1 fruit fly cellular context compared by ENCODE assay signal in the genomic region with DNA sequence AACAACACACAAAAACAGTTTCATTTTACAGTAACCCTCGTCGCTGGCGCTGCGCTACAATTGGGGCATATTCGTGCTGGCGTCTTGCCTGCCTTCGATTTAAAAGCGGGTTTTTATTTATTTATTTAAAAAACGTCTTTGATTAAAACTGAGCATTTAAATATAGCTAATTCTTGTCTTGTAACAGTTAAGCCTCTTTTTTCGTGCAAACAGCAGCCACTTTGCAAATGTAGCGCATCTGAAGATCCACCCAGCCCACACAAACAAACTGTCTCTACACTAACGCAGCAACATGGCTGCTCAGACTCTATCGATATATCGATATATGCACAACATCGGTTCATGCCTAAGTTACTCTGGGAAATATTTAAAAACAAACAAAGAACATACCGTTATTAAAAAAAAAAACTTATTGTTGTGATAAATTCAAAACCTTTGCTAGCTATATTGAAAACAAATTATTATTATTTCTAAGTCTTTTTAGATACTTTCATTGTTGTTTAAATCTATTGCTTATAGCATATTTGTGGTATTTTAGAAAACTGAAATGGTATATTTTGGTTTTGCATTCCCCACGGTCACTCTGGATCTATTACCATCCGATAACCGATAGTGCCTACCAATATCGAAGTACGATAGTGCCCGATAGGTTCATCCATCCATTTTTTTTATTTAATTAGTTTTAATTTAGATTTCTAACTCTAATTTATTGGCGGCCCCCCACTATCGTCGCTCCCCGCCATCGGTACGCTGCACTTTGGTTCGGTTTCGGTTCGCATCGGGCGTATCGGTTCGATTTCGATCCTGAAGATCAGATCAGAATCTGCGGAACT.
TF ChIP-seq lines count a peak whose summit lies in the region.

A gene (minus strand): TSS at position 287 of the 833 bp plus-strand sequence.
A gene (plus strand): TSS at position 615 of the 833 bp plus-strand sequence.

TF ChIP-seq in whole organism, embryonic, 481 proteins besides CTCF, POLR2A, EP300 and RAD21 (continued from another document):
- peak; percentile 80 for TF ChIP-seq sens-2 (GFP tag; IDR thresholded peaks at IDR 0.05; lab: Robert Waterston, UW)
- no peak for TF ChIP-seq Dfd (GFP tag; optimal IDR thresholded peaks at IDR 0.05; lab: Kevin White, UChicago)
- peak; percentile 74 for TF ChIP-seq CG15514 (GFP tag; optimal IDR thresholded peaks at IDR 0.05; lab: Kevin White, UChicago)
- TF ChIP-seq CG11504 (tag; optimal IDR thresholded peaks at IDR 0.05; lab: Kevin White, UChicago), result peak; percentile 82
- peak; percentile 86 for TF ChIP-seq CG11695 (GFP tag; IDR thresholded peaks at IDR 0.05; lab: Robert Waterston, UW)
- peak; percentile 51 for TF ChIP-seq Ravus (GFP tag; IDR thresholded peaks at IDR 0.05; lab: Robert Waterston, UW)
- no peak; the same call in 2 of the 3 replicates for TF ChIP-seq sr (GFP tag; IDR thresholded peaks at IDR 0.05; lab: Robert Waterston, UW)
- no peak for TF ChIP-seq Trl (optimal IDR thresholded peaks at IDR 0.05; lab: Kevin White, UChicago)
- TF ChIP-seq Trl (GFP tag; optimal IDR thresholded peaks at IDR 0.05; lab: Kevin White, UChicago), result peak; percentile 89
- peak; percentile 92 for TF ChIP-seq CG9932 (GFP tag; IDR thresholded peaks at IDR 0.05; lab: Robert Waterston, UW)
- TF ChIP-seq Mad (GFP tag; optimal IDR thresholded peaks at IDR 0.05; lab: Kevin White, UChicago), result peak; percentile 87
- peak; percentile 56 for TF ChIP-seq CG31388 (GFP tag; optimal IDR thresholded peaks at IDR 0.05; lab: Kevin White, UChicago)
- peak; percentile 63 to 92 for TF ChIP-seq insv (GFP tag; optimal IDR thresholded peaks at IDR 0.05; lab: Kevin White, UChicago)
- TF ChIP-seq so (GFP tag; IDR thresholded peaks at IDR 0.05; lab: Robert Waterston, UW), result peak; percentile 76; the same call in 2 of the 3 replicates
- peak; percentile 88 for TF ChIP-seq CG4404 (GFP tag; IDR thresholded peaks at IDR 0.05; lab: Robert Waterston, UW)
- peak; percentile 80 for TF ChIP-seq Sry-δ (GFP tag; optimal IDR thresholded peaks at IDR 0.05; lab: Kevin White, UChicago)
- peak; percentile 77; the same call in 1 of the 3 replicates for TF ChIP-seq CG3726 (GFP tag; IDR thresholded peaks at IDR 0.05; lab: Robert Waterston, UW)
- peak; percentile 79 for TF ChIP-seq bcd (GFP tag; optimal IDR thresholded peaks at IDR 0.05; lab: Kevin White, UChicago)
- no peak for TF ChIP-seq sc (optimal IDR thresholded peaks at IDR 0.05; lab: Kevin White, UChicago)
- peak; percentile 53 for TF ChIP-seq sc (GFP tag; optimal IDR thresholded peaks at IDR 0.05; lab: Kevin White, UChicago)
- TF ChIP-seq dysf (GFP tag; IDR thresholded peaks at IDR 0.05; lab: Robert Waterston, UW), result peak; percentile 89
- peak; percentile 92 for TF ChIP-seq mam (GFP tag; optimal IDR thresholded peaks at IDR 0.05; lab: Kevin White, UChicago)
- TF ChIP-seq CG8924 (tag; optimal IDR thresholded peaks at IDR 0.05; lab: Kevin White, UChicago), result peak; percentile 87
- TF ChIP-seq disco-r (GFP tag; optimal IDR thresholded peaks at IDR 0.05; lab: Kevin White, UChicago), result peak; percentile 63
- peak; percentile 90 for TF ChIP-seq seq (GFP tag; IDR thresholded peaks at IDR 0.05; lab: Robert Waterston, UW)
- TF ChIP-seq dati (GFP tag; IDR thresholded peaks at IDR 0.05; lab: Robert Waterston, UW), result 0 out of 2 replicates have a peak, but pooled peaks have one; percentile 34
- peak; percentile 68 for TF ChIP-seq Ets97D (GFP tag; optimal IDR thresholded peaks at IDR 0.05; lab: Kevin White, UChicago)
- peak; percentile 26 for TF ChIP-seq CG3065 (GFP tag; optimal IDR thresholded peaks at IDR 0.05; lab: Kevin White, UChicago)
- peak; percentile 82; the same call in 2 of the 3 replicates for TF ChIP-seq jigr1 (GFP tag; IDR thresholded peaks at IDR 0.05; lab: Robert Waterston, UW)
- 0 out of 2 replicates have a peak, but pooled peaks have one; percentile 39 for TF ChIP-seq cas (GFP tag; IDR thresholded peaks at IDR 0.05; lab: Robert Waterston, UW)
- peak; percentile 43 for TF ChIP-seq CG6854 (GFP tag; optimal IDR thresholded peaks at IDR 0.05; lab: Kevin White, UChicago)
- peak; percentile 75 for TF ChIP-seq CG10959 (GFP tag; IDR thresholded peaks at IDR 0.05; lab: Robert Waterston, UW)
- TF ChIP-seq cato (GFP tag; optimal IDR thresholded peaks at IDR 0.05; lab: Kevin White, UChicago; ENCODE audit: borderline replicate concordance), result peak; percentile 71
- TF ChIP-seq cad (GFP tag; optimal IDR thresholded peaks at IDR 0.05; lab: Kevin White, UChicago), result no peak
- peak; percentile 76 for TF ChIP-seq scrt (GFP tag; optimal IDR thresholded peaks at IDR 0.05; lab: Kevin White, UChicago)
- peak; percentile 62 for TF ChIP-seq CG17802 (tag; optimal IDR thresholded peaks at IDR 0.05; lab: Kevin White, UChicago)
